Fruit fly (Drosophila melanogaster) whole organism, embryonic: ENCODE results near the gene Sclp.
A peak's percentile ranks its signal among the peaks of the same experiment; 100 is the strongest.

ENCODE experiments used
- Antp ChIP-seq: fragments of 200-800 bp; sonication (Bioruptor generic); optimal IDR thresholded peaks from 3 replicates; lab custom pipeline; 2016; ENCODE audit warnings: missing biosample characterization, missing genetic modification characterization
- Atf3 ChIP-seq: fragments of 200-800 bp; sonication (Bioruptor generic); optimal IDR thresholded peaks from 3 replicates; lab custom pipeline; 2016; ENCODE audit warnings: missing biosample characterization, missing genetic modification characterization
- Bteb2 ChIP-seq: fragments of 200-800 bp; sonication (Bioruptor generic); optimal IDR thresholded peaks from 2 replicates; lab custom pipeline; 2016; ENCODE audit warnings: missing biosample characterization, missing genetic modification characterization
- CG10267 ChIP-seq: fragments of 200-800 bp; sonication (Bioruptor generic); optimal IDR thresholded peaks from 2 replicates; lab custom pipeline; 2018; ENCODE audit warnings: missing biosample characterization, mild to moderate bottlenecking, missing genetic modification characterization, moderate library complexity
- CG10321 ChIP-seq: fragments of 200-800 bp; sonication (Bioruptor generic); IDR thresholded peaks from 2 replicates; pipeline ENCODE4 v1.3.6; 2022; ENCODE audit warnings: missing biosample characterization, missing genetic modification characterization
- CG12155 ChIP-seq: fragments of 200-800 bp; sonication (Bioruptor generic); optimal IDR thresholded peaks from 3 replicates; lab custom pipeline; 2016; ENCODE audit warnings: missing biosample characterization, missing genetic modification characterization
- CG12236 ChIP-seq: fragments of 200-800 bp; sonication (Bioruptor generic); optimal IDR thresholded peaks from 2 replicates; lab custom pipeline; 2016; ENCODE audit warnings: missing biosample characterization, missing genetic modification characterization
- CG12299 ChIP-seq: fragments of 200-800 bp; sonication (Bioruptor generic); optimal IDR thresholded peaks from 2 replicates; lab custom pipeline; 2018; ENCODE audit warnings: missing biosample characterization, mild to moderate bottlenecking, missing genetic modification characterization
- CG12391 ChIP-seq: fragments of 200-800 bp; sonication (Bioruptor generic); optimal IDR thresholded peaks from 3 replicates; lab custom pipeline; 2018; ENCODE audit warnings: missing biosample characterization, mild to moderate bottlenecking, missing genetic modification characterization, moderate library complexity
- CG1602 ChIP-seq: fragments of 200-800 bp; sonication (Bioruptor generic); optimal IDR thresholded peaks from 3 replicates; lab custom pipeline; 2016; ENCODE audit warnings: missing biosample characterization, missing genetic modification characterization
- CG17912 ChIP-seq: fragments of 200-800 bp; sonication (Bioruptor generic); optimal IDR thresholded peaks from 2 replicates; lab custom pipeline; 2018; ENCODE audit warnings: missing biosample characterization, mild to moderate bottlenecking, missing genetic modification characterization
- CG1832 ChIP-seq: fragments of 200-800 bp; sonication (Bioruptor generic); optimal IDR thresholded peaks from 2 replicates; lab custom pipeline; 2017; ENCODE audit warnings: missing biosample characterization, mild to moderate bottlenecking, missing genetic modification characterization, inconsistent platforms
- CG2678 ChIP-seq: fragments of 200-800 bp; sonication (Bioruptor generic); optimal IDR thresholded peaks from 3 replicates; lab custom pipeline; 2019; ENCODE audit warnings: missing biosample characterization, mild to moderate bottlenecking, missing genetic modification characterization, moderate library complexity
- CG30431 ChIP-seq: fragments of 200-800 bp; sonication (Bioruptor generic); optimal IDR thresholded peaks from 2 replicates; lab custom pipeline; 2017; ENCODE audit warnings: missing biosample characterization, missing genetic modification characterization
- CG3065 ChIP-seq: fragments of 200-800 bp; sonication (Bioruptor generic); optimal IDR thresholded peaks from 2 replicates; lab custom pipeline; 2016; ENCODE audit warnings: missing biosample characterization, missing genetic modification characterization
- CG31388 ChIP-seq: fragments of 200-800 bp; sonication (Bioruptor generic); optimal IDR thresholded peaks from 2 replicates; lab custom pipeline; 2016; ENCODE audit warnings: missing biosample characterization, missing genetic modification characterization
- CG33557 ChIP-seq: fragments of 200-800 bp; sonication (Bioruptor generic); optimal IDR thresholded peaks from 2 replicates; lab custom pipeline; 2019; ENCODE audit warnings: missing biosample characterization, mild to moderate bottlenecking, missing genetic modification characterization, moderate library complexity
- CG34376 ChIP-seq: fragments of 200-800 bp; sonication (Bioruptor generic); optimal IDR thresholded peaks from 2 replicates; lab custom pipeline; 2018; ENCODE audit warnings: missing biosample characterization, mild to moderate bottlenecking, missing genetic modification characterization
- CG4424 ChIP-seq: fragments of 200-800 bp; sonication (Bioruptor generic); optimal IDR thresholded peaks from 3 replicates; lab custom pipeline; 2016; ENCODE audit warnings: missing biosample characterization, missing genetic modification characterization
- CG6854 ChIP-seq: fragments of 200-800 bp; sonication (Bioruptor generic); optimal IDR thresholded peaks from 3 replicates; lab custom pipeline; 2017; ENCODE audit warnings: missing biosample characterization, mild to moderate bottlenecking, missing genetic modification characterization
- CG8281 ChIP-seq: fragments of 200-800 bp; sonication (Bioruptor generic); optimal IDR thresholded peaks from 2 replicates; lab custom pipeline; 2018; ENCODE audit warnings: missing biosample characterization, mild to moderate bottlenecking, missing genetic modification characterization, moderate library complexity
- Dbx ChIP-seq: fragments of 200-800 bp; sonication (Bioruptor generic); IDR thresholded peaks from 3 replicates; pipeline ENCODE4 v1.3.6; 2022; ENCODE audit warnings: missing biosample characterization, missing genetic modification characterization
- Doc2 ChIP-seq: fragments of 200-800 bp; sonication (Bioruptor generic); IDR thresholded peaks from 2 replicates; pipeline ENCODE4 v1.3.6; 2022; ENCODE audit warnings: missing biosample characterization, missing genetic modification characterization
- Dp ChIP-seq: fragments of 200-800 bp; sonication (Bioruptor generic); optimal IDR thresholded peaks from 2 replicates; lab custom pipeline; 2018; ENCODE audit warnings: missing biosample characterization, mild to moderate bottlenecking, missing genetic modification characterization, moderate library complexity
- ERR ChIP-seq: fragments of 200-800 bp; sonication (Bioruptor generic); optimal IDR thresholded peaks from 2 replicates; lab custom pipeline; 2016; ENCODE audit warnings: missing biosample characterization, missing genetic modification characterization
- Elba2 ChIP-seq: fragments of 200-800 bp; sonication (Bioruptor generic); optimal IDR thresholded peaks from 3 replicates; lab custom pipeline; 2016; ENCODE audit warnings: missing biosample characterization, missing genetic modification characterization
- HmgZ ChIP-seq: fragments of 200-800 bp; sonication (Bioruptor generic); optimal IDR thresholded peaks from 2 replicates; lab custom pipeline; 2018; ENCODE audit warnings: missing biosample characterization, mild to moderate bottlenecking, missing genetic modification characterization
- Hr51 ChIP-seq, 2 experiments: fragments of 200-800 bp; sonication (Bioruptor generic); optimal IDR thresholded peaks; 2 replicates in 1 of 2; 3 replicates in 1 of 2; lab custom pipeline; 2016 to 2018; ENCODE audit warnings: missing biosample characterization in 2 of 2, missing genetic modification characterization in 2 of 2, mild to moderate bottlenecking in 1 of 2, moderate library complexity in 1 of 2
- MBD-R2 ChIP-seq: fragments of 200-800 bp; sonication (Bioruptor generic); IDR thresholded peaks from 2 replicates; pipeline ENCODE4 v1.3.6; 2022; ENCODE audit warnings: missing biosample characterization, missing genetic modification characterization
- Nf-YC ChIP-seq: fragments of 200-800 bp; optimal IDR thresholded peaks from 3 replicates; lab custom pipeline; 2019; ENCODE audit warnings: missing biosample characterization, mild to moderate bottlenecking, missing genetic modification characterization, moderate library complexity
- Oaz ChIP-seq: fragments of 200-800 bp; sonication (Bioruptor generic); IDR thresholded peaks from 2 replicates; pipeline ENCODE4 v1.3.6; 2022; ENCODE audit warnings: missing biosample characterization, missing genetic modification characterization
- ase ChIP-seq: fragments of 200-800 bp; sonication (Bioruptor generic); IDR thresholded peaks from 3 replicates; pipeline ENCODE4 v1.3.6; 2022; ENCODE audit warnings: missing biosample characterization, missing genetic modification characterization
- bigmax ChIP-seq: fragments of 200-800 bp; sonication (Bioruptor generic); optimal IDR thresholded peaks from 2 replicates; lab custom pipeline; 2018; ENCODE audit warnings: missing biosample characterization, mild to moderate bottlenecking, missing genetic modification characterization
- bowl ChIP-seq: fragments of 200-800 bp; sonication (Bioruptor generic); IDR thresholded peaks from 2 replicates; pipeline ENCODE4 v1.3.6; 2022; ENCODE audit warnings: missing biosample characterization, missing genetic modification characterization
- cato ChIP-seq: fragments of 200-800 bp; sonication (Bioruptor generic); optimal IDR thresholded peaks from 2 replicates; lab custom pipeline; 2016; ENCODE audit warnings: missing biosample characterization, missing genetic modification characterization, borderline replicate concordance
- ci ChIP-seq: fragments of 200-800 bp; sonication (Bioruptor generic); IDR thresholded peaks from 3 replicates; pipeline ENCODE4 v1.3.6; 2022; ENCODE audit warnings: missing biosample characterization, missing genetic modification characterization
- gce ChIP-seq: fragments of 200-800 bp; sonication (Bioruptor generic); IDR thresholded peaks from 3 replicates; pipeline ENCODE4 v1.3.6; 2022; ENCODE audit warnings: missing biosample characterization, missing genetic modification characterization
- grau ChIP-seq: fragments of 200-800 bp; optimal IDR thresholded peaks from 3 replicates; lab custom pipeline; 2019; ENCODE audit warnings: missing biosample characterization, mild to moderate bottlenecking, missing genetic modification characterization, moderate library complexity
- gro ChIP-seq: fragments of 200-800 bp; sonication (Bioruptor generic); optimal IDR thresholded peaks from 2 replicates; lab custom pipeline; 2016; ENCODE audit warnings: missing biosample characterization, missing genetic modification characterization
- h ChIP-seq: fragments of >200 bp; optimal IDR thresholded peaks from 2 replicates; lab custom pipeline; 2017
- ham ChIP-seq: fragments of 200-800 bp; sonication (Bioruptor generic); IDR thresholded peaks from 2 replicates; pipeline ENCODE4 v1.3.6; 2022; ENCODE audit warnings: missing biosample characterization, missing genetic modification characterization
- lbe ChIP-seq: fragments of 200-800 bp; sonication (Bioruptor generic); optimal IDR thresholded peaks from 2 replicates; lab custom pipeline; 2016; ENCODE audit warnings: missing biosample characterization, mild to moderate bottlenecking, missing genetic modification characterization
- luna ChIP-seq: fragments of 200-800 bp; sonication (Bioruptor generic); optimal IDR thresholded peaks from 2 replicates; lab custom pipeline; 2016; ENCODE audit warnings: missing biosample characterization, missing genetic modification characterization
- org-1 ChIP-seq: fragments of 200-800 bp; sonication (Bioruptor generic); optimal IDR thresholded peaks from 2 replicates; lab custom pipeline; 2017; ENCODE audit warnings: missing biosample characterization, missing genetic modification characterization
- prd ChIP-seq, 3 experiments: fragments of >200 bp in 2 of 3; fragments of 200-800 bp in 1 of 3; sonication (Bioruptor generic) in 1 of 3; optimal IDR thresholded peaks in 2 of 3; IDR thresholded peaks in 1 of 3; 2 replicates in 2 of 3; 3 replicates in 1 of 3; pipeline versions ENCODE4 v1.3.6 to Lab custom; 2017 to 2022; ENCODE audit warnings: missing biosample characterization in 1 of 3, missing genetic modification characterization in 1 of 3
- sna ChIP-seq: fragments of 200-800 bp; sonication (Bioruptor generic); IDR thresholded peaks from 2 replicates; pipeline ENCODE4 v1.3.6; 2022; ENCODE audit warnings: missing biosample characterization, missing genetic modification characterization; ENCODE audit not compliant: partially characterized antibody
- sob ChIP-seq: fragments of 200-800 bp; sonication (Bioruptor generic); IDR thresholded peaks from 2 replicates; pipeline ENCODE4 v1.3.6; 2022; ENCODE audit warnings: missing biosample characterization, missing genetic modification characterization
- tna ChIP-seq: fragments of 200-800 bp; sonication (Bioruptor generic); IDR thresholded peaks from 2 replicates; pipeline ENCODE4 v1.3.6; 2022; ENCODE audit warnings: missing biosample characterization, missing genetic modification characterization; ENCODE audit not compliant: partially characterized antibody
- ttk ChIP-seq: fragments of 200-800 bp; sonication (Bioruptor generic); IDR thresholded peaks from 2 replicates; pipeline ENCODE4 v2.1.2; 2022; ENCODE audit warnings: missing biosample characterization, missing genetic modification characterization
- tx ChIP-seq: fragments of 200-800 bp; sonication (Bioruptor generic); optimal IDR thresholded peaks from 2 replicates; lab custom pipeline; 2016; ENCODE audit warnings: missing biosample characterization, missing genetic modification characterization
- unc-4 ChIP-seq: fragments of 200-800 bp; sonication (Bioruptor generic); IDR thresholded peaks from 2 replicates; pipeline ENCODE4 v1.3.6; 2022; ENCODE audit warnings: missing biosample characterization, missing genetic modification characterization; ENCODE audit not compliant: partially characterized antibody

Gene Sclp

dm6 chrX:11885356-11885755 is 39.1 kb downstream of the Sclp start (continued):
- TF ChIP-seq ttk (GFP tag; lab: Robert Waterston, UW), result no peak
- TF ChIP-seq Elba2 (GFP tag; lab: Kevin White, UChicago), result no peak
- no peak for TF ChIP-seq tx (GFP tag; lab: Kevin White, UChicago)
- no peak for TF ChIP-seq Antp
- no peak for TF ChIP-seq bowl (GFP tag; lab: Robert Waterston, UW)
- no peak for TF ChIP-seq CG12299 (tag; lab: Kevin White, UChicago)
- no peak for TF ChIP-seq CG3065 (GFP tag; lab: Kevin White, UChicago)
- TF ChIP-seq CG10321 (GFP tag; lab: Robert Waterston, UW), result no peak
- TF ChIP-seq Dp (GFP tag; lab: Kevin White, UChicago), result no peak
- TF ChIP-seq CG2678 (tag; lab: Kevin White, UChicago), result peak; percentile 70
- TF ChIP-seq cato, result no peak
- no peak for TF ChIP-seq CG17912 (GFP tag; lab: Kevin White, UChicago)
- no peak for TF ChIP-seq bigmax (GFP tag; lab: Kevin White, UChicago)
- TF ChIP-seq Hr51 (GFP tag; optimal IDR thresholded peaks at IDR 0.05; lab: Kevin White, UChicago), result peak in 1 of 2 experiments; percentile 69
- TF ChIP-seq HmgZ (tag; lab: Kevin White, UChicago), result no peak
- TF ChIP-seq Oaz, result 0 out of 2 replicates have a peak, but pooled peaks have one; percentile 10
- no peak for TF ChIP-seq h
- 0 out of 2 replicates have a peak, but pooled peaks have one; percentile 25 for TF ChIP-seq tna (GFP tag; lab: Robert Waterston, UW)
- TF ChIP-seq CG1832 (GFP tag; lab: Kevin White, UChicago), result no peak
- no peak for TF ChIP-seq lbe
- TF ChIP-seq org-1, result no peak
- no peak for TF ChIP-seq CG1602 (GFP tag; lab: Kevin White, UChicago)
- no peak for TF ChIP-seq ham
- peak; percentile 24 for TF ChIP-seq CG6854 (GFP tag; lab: Kevin White, UChicago)
- no peak for TF ChIP-seq CG33557
- TF ChIP-seq ERR (GFP tag; lab: Kevin White, UChicago), result no peak
- no peak for TF ChIP-seq gce (GFP tag; lab: Robert Waterston, UW)
- peak; percentile 44; the same call in 1 of the 3 replicates for TF ChIP-seq Dbx (GFP tag; lab: Robert Waterston, UW)
- no peak for TF ChIP-seq Doc2 (GFP tag; lab: Robert Waterston, UW)
- no peak for TF ChIP-seq gro (GFP tag; lab: Kevin White, UChicago)
- no peak for TF ChIP-seq unc-4 (GFP tag; lab: Robert Waterston, UW)
- TF ChIP-seq sna (GFP tag; lab: Robert Waterston, UW), result no peak
- TF ChIP-seq ci (GFP tag; lab: Robert Waterston, UW), result no peak
- no peak for TF ChIP-seq luna (GFP tag; lab: Kevin White, UChicago)
- no peak for TF ChIP-seq CG34376 (GFP tag; lab: Kevin White, UChicago)
- no peak for TF ChIP-seq CG12236 (GFP tag; lab: Kevin White, UChicago)
- no peak for TF ChIP-seq Atf3 (GFP tag; lab: Kevin White, UChicago)
- peak; percentile 23; the same call in 1 of the 2 replicates for TF ChIP-seq MBD-R2 (GFP tag; lab: Robert Waterston, UW)
- no peak for TF ChIP-seq ase
- TF ChIP-seq Bteb2, result no peak
- TF ChIP-seq CG4424 (GFP tag; lab: Kevin White, UChicago), result no peak
- no peak for TF ChIP-seq sob
- peak; percentile 44 for TF ChIP-seq CG12391 (tag; lab: Kevin White, UChicago)
- TF ChIP-seq CG12155 (GFP tag; lab: Kevin White, UChicago), result no peak
- peak; percentile 6 for TF ChIP-seq CG10267
- no peak for TF ChIP-seq CG30431 (GFP tag; lab: Kevin White, UChicago)
- no peak for TF ChIP-seq CG31388 (GFP tag; lab: Kevin White, UChicago)
- TF ChIP-seq grau, result peak; percentile 67
- TF ChIP-seq CG8281, result no peak
- peak; percentile 35 for TF ChIP-seq Nf-YC
- TF ChIP-seq prd (optimal IDR thresholded peaks at IDR 0.05; lab: Kevin White, UChicago), result no peak
- 0 out of 3 replicates have a peak, but pooled peaks have one; percentile 18 for TF ChIP-seq prd (GFP tag; IDR thresholded peaks at IDR 0.05; lab: Robert Waterston, UW)
